Fruit fly (Drosophila melanogaster): ENCODE measurements around the gene Hmgcr.
A peak's percentile ranks its signal among the peaks of the same experiment; 100 is the strongest.

Gene Hmgcr

dm6 chr3R:23752728-23753127, 19.6 kb downstream of the Hmgcr start, which contains the start of the genes RanBP3 and Rpt5 (continued):
- TF ChIP-seq danr (GFP tag; IDR thresholded peaks at IDR 0.05): no peak
- TF ChIP-seq Xrp1 (GFP tag; IDR thresholded peaks at IDR 0.05): no peak
- TF ChIP-seq kay (GFP tag; optimal IDR thresholded peaks at IDR 0.05): peak; percentile 42
- TF ChIP-seq Sry-β (GFP tag; optimal IDR thresholded peaks at IDR 0.05): no peak
- TF ChIP-seq Oaz (GFP tag; IDR thresholded peaks at IDR 0.05): no peak
- TF ChIP-seq Adf1 (GFP tag; IDR thresholded peaks at IDR 0.05): peak; percentile 47
- no peak for TF ChIP-seq cato (GFP tag; optimal IDR thresholded peaks at IDR 0.05; ENCODE audit: borderline replicate concordance)
- peak; percentile 31 for TF ChIP-seq CG4282 (GFP tag; optimal IDR thresholded peaks at IDR 0.05)
- no peak for TF ChIP-seq br (optimal IDR thresholded peaks at IDR 0.05)
- no peak for TF ChIP-seq Atf3 (GFP tag; optimal IDR thresholded peaks at IDR 0.05)
- TF ChIP-seq CG2120 (GFP tag; optimal IDR thresholded peaks at IDR 0.05): peak; percentile 84
- no peak for TF ChIP-seq stc (GFP tag; IDR thresholded peaks at IDR 0.05)
- TF ChIP-seq CG31224 (GFP tag; IDR thresholded peaks at IDR 0.05): no peak
- TF ChIP-seq Atf-2 (GFP tag; optimal IDR thresholded peaks at IDR 0.05): peak; percentile 48
- peak; percentile 24 for TF ChIP-seq CG18619 (GFP tag; optimal IDR thresholded peaks at IDR 0.05)
- TF ChIP-seq CG6683 (GFP tag; optimal IDR thresholded peaks at IDR 0.05): peak; percentile 33
- peak; percentile 83 for TF ChIP-seq CG9932 (GFP tag; IDR thresholded peaks at IDR 0.05)
- TF ChIP-seq corto (GFP tag; optimal IDR thresholded peaks at IDR 0.05): peak; percentile 32
- TF ChIP-seq hth (optimal IDR thresholded peaks at IDR 0.05): no peak
- TF ChIP-seq CG11085 (GFP tag; IDR thresholded peaks at IDR 0.05): peak; percentile 66
- peak; percentile 10 for TF ChIP-seq gcm2 (GFP tag; optimal IDR thresholded peaks at IDR 0.05)
- TF ChIP-seq tll (GFP tag; optimal IDR thresholded peaks at IDR 0.05): no peak
- no peak for TF ChIP-seq eve (GFP tag; optimal IDR thresholded peaks at IDR 0.05)
- no peak for TF ChIP-seq fru (optimal IDR thresholded peaks at IDR 0.05)
- TF ChIP-seq CG2889 (GFP tag; IDR thresholded peaks at IDR 0.05): no peak
- peak; percentile 91 for TF ChIP-seq YL-1 (GFP tag; optimal IDR thresholded peaks at IDR 0.05)
- peak; percentile 66 for TF ChIP-seq Doc3 (GFP tag; IDR thresholded peaks at IDR 0.05; ENCODE audit: partially characterized antibody)
- peak; percentile 34 for TF ChIP-seq trem (tag; optimal IDR thresholded peaks at IDR 0.05)
- TF ChIP-seq CG4730 (GFP tag; IDR thresholded peaks at IDR 0.05): no peak
- peak; percentile 75 for TF ChIP-seq caup (GFP tag; optimal IDR thresholded peaks at IDR 0.05; ENCODE audit: severe bottlenecking)
- TF ChIP-seq CG12155 (GFP tag; optimal IDR thresholded peaks at IDR 0.05): peak; percentile 61
- no peak; the same call in 1 of the 2 replicates for TF ChIP-seq ttk (GFP tag; IDR thresholded peaks at IDR 0.05)
- TF ChIP-seq az2 (GFP tag; optimal IDR thresholded peaks at IDR 0.05): peak; percentile 10
- TF ChIP-seq CG1647 (GFP tag; optimal IDR thresholded peaks at IDR 0.05): peak; percentile 56
- peak; percentile 92 for TF ChIP-seq mld (GFP tag; IDR thresholded peaks at IDR 0.05; ENCODE audit: partially characterized antibody)
- no peak for TF ChIP-seq klu (GFP tag; IDR thresholded peaks at IDR 0.05)
- no peak for TF ChIP-seq CG13894 (tag; optimal IDR thresholded peaks at IDR 0.05)
- no peak for TF ChIP-seq CG7271 (tag; optimal IDR thresholded peaks at IDR 0.05)
- TF ChIP-seq ERR (GFP tag; optimal IDR thresholded peaks at IDR 0.05): peak; percentile 77
- TF ChIP-seq esg (GFP tag; conservative IDR thresholded peaks at IDR 0.05): no peak
- 0 out of 3 replicates have a peak, but pooled peaks have one; percentile 42 for TF ChIP-seq CG11695 (GFP tag; IDR thresholded peaks at IDR 0.05)
- no peak for TF ChIP-seq prd (optimal IDR thresholded peaks at IDR 0.05)
- peak; percentile 48; the same call in 2 of the 3 replicates for TF ChIP-seq prd (GFP tag; IDR thresholded peaks at IDR 0.05)
- TF ChIP-seq CG2202 (tag; optimal IDR thresholded peaks at IDR 0.05): no peak
- peak; percentile 65 for TF ChIP-seq Hmr (GFP tag; optimal IDR thresholded peaks at IDR 0.05)
- no peak for TF ChIP-seq CG7839 (tag; optimal IDR thresholded peaks at IDR 0.05)
- peak; percentile 51; the same call in 1 of the 2 replicates for TF ChIP-seq CG17612 (GFP tag; IDR thresholded peaks at IDR 0.05)
- peak; percentile 75 for TF ChIP-seq ato (GFP tag; IDR thresholded peaks at IDR 0.05; ENCODE audit: partially characterized antibody)
- TF ChIP-seq repo (GFP tag; optimal IDR thresholded peaks at IDR 0.05): peak; percentile 18
- TF ChIP-seq CG4424 (GFP tag; optimal IDR thresholded peaks at IDR 0.05): peak; percentile 31
- TF ChIP-seq MESR4 (GFP tag; optimal IDR thresholded peaks at IDR 0.05): peak; percentile 89
- TF ChIP-seq CG4707 (GFP tag; optimal IDR thresholded peaks at IDR 0.05): peak; percentile 31
